Worm (Caenorhabditis elegans) whole organism, L3 larva: ENCODE data around the gene Y45F10D.15.

Experiments
- ZK546.5 ChIP-seq: sonication (generic microtip); optimal IDR thresholded peaks from 2 replicates; lab custom pipeline; 2017; ENCODE audit warnings: missing biosample characterization, missing genetic modification characterization
- ceh-28 ChIP-seq: fragments of 150-350 bp; optimal IDR thresholded peaks from 2 replicates; lab custom pipeline; 2014; ENCODE audit warnings: missing biosample characterization, missing genetic modification reagents, missing genetic modification characterization
- skn-1 ChIP-seq: fragments of 150-350 bp; optimal IDR thresholded peaks from 2 replicates; lab custom pipeline; 2014; ENCODE audit warnings: missing biosample characterization, missing genetic modification characterization

DNA sequence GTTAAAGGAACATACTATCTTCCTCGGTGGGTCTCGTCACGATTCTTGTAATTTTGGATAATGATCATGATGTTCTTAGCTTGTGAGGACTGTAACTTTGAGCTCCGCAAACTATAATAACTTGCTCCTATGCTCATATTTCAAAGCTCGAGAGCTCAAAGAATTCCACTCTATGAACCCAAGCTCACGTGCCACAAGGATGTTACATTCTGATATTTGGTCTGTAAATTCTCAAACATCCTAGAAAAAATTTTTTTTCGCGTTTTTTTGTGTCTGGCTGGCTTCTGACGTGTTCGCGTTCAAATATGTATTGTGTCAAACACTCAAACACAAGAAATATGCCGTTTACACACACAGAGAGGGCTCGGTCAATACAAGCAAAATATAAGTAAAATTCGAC is 44.6 kb downstream of the Y45F10D.15 start, which contains the start of gene Y45F10D.16:
- TF ChIP-seq skn-1 (tag; lab: Kevin White, UChicago): no peak
- TF ChIP-seq ceh-28: no peak
- TF ChIP-seq ZK546.5: no peak
